Fruit fly (Drosophila melanogaster): Measurements from ENCODE around the gene CG6712.

The CG6712 gene

dm6 chr2L:12133275-12134124 lies 37.2 kb upstream of the CG6712 start, which contains the start of gene rho-6:
Gene rho-6, minus strand, starts transcription at chr2L:12133411.
- TF ChIP-seq CG18476 (GFP tag; optimal IDR thresholded peaks at IDR 0.05) = no peak
- peak; percentile 95 for TF ChIP-seq CG11504 (tag; optimal IDR thresholded peaks at IDR 0.05)
- TF ChIP-seq chn (GFP tag; optimal IDR thresholded peaks at IDR 0.05) = no peak
- TF ChIP-seq cato (GFP tag; optimal IDR thresholded peaks at IDR 0.05; ENCODE audit: borderline replicate concordance) = no peak
- TF ChIP-seq nmo (GFP tag; optimal IDR thresholded peaks at IDR 0.05) = no peak
- TF ChIP-seq pita (GFP tag; optimal IDR thresholded peaks at IDR 0.05) = peak; percentile 13
- no peak for TF ChIP-seq Hr3 (GFP tag; optimal IDR thresholded peaks at IDR 0.05)
- peak; percentile 93 for TF ChIP-seq CG3995 (GFP tag; optimal IDR thresholded peaks at IDR 0.05)
- TF ChIP-seq CG18262 (tag; optimal IDR thresholded peaks at IDR 0.05) = no peak
- TF ChIP-seq CG5180 (GFP tag; optimal IDR thresholded peaks at IDR 0.05) = peak; percentile 43
- peak; percentile 29 for TF ChIP-seq stwl (tag; optimal IDR thresholded peaks at IDR 0.05)
- peak; percentile 70 for TF ChIP-seq sens (GFP tag)
- no peak for TF ChIP-seq maf-S (GFP tag; optimal IDR thresholded peaks at IDR 0.05)
- TF ChIP-seq CG2199 (GFP tag; IDR thresholded peaks at IDR 0.05) = no peak
- no peak for TF ChIP-seq CG12104 (GFP tag; optimal IDR thresholded peaks at IDR 0.05)
- TF ChIP-seq eyg (GFP tag; optimal IDR thresholded peaks at IDR 0.05) = no peak
- peak; percentile 41 for TF ChIP-seq CTCF (GFP tag; optimal IDR thresholded peaks at IDR 0.05)

- TF ChIP-seq sens (GFP tag) (peak; percentile 85), TFAM (GFP tag; optimal IDR thresholded peaks at IDR 0.05) (no peak), lola (GFP tag; optimal IDR thresholded peaks at IDR 0.05) (peak in 1 of 3 experiments; percentile 17), CG5180 (GFP tag; optimal IDR thresholded peaks at IDR 0.05) (peak; percentile 79), nmo (GFP tag; optimal IDR thresholded peaks at IDR 0.05) (peak; percentile 6), B-H2 (GFP tag; optimal IDR thresholded peaks at IDR 0.05) (no peak), CG4424 (GFP tag; optimal IDR thresholded peaks at IDR 0.05) (peak; percentile 7), CG17361 (GFP tag; IDR thresholded peaks at IDR 0.05) (0 out of 3 replicates have a peak, but pooled peaks have one; percentile 42), CG9215 (GFP tag; IDR thresholded peaks at IDR 0.05) (no peak), CG11504 (tag; optimal IDR thresholded peaks at IDR 0.05) (peak; percentile 49)
These were observed 23.7 kb upstream of the CG6712 start for dm6 chr2L:12120000-12120399.

dm6 chr2L:12115809-12116208 lies 19.5 kb upstream of the CG6712 start:
- TF ChIP-seq CG31441 (GFP tag; IDR thresholded peaks at IDR 0.05) = 0 out of 2 replicates have a peak, but pooled peaks have one; percentile 31
- TF ChIP-seq Blimp-1 (GFP tag; optimal IDR thresholded peaks at IDR 0.05) = peak; percentile 37
- TF ChIP-seq ci (GFP tag; IDR thresholded peaks at IDR 0.05) = no peak
- no peak for TF ChIP-seq gsb (GFP tag; IDR thresholded peaks at IDR 0.05)
- peak; percentile 2 for TF ChIP-seq trem (tag; optimal IDR thresholded peaks at IDR 0.05)
- peak; percentile 21 for TF ChIP-seq nmo (GFP tag; optimal IDR thresholded peaks at IDR 0.05)
- no peak for TF ChIP-seq CG12391 (tag; optimal IDR thresholded peaks at IDR 0.05)
- peak; percentile 44 for TF ChIP-seq phol (tag; optimal IDR thresholded peaks at IDR 0.05)
- TF ChIP-seq CG10979 (tag; optimal IDR thresholded peaks at IDR 0.05) = peak; percentile 56
- TF ChIP-seq Abd-B (GFP tag; optimal IDR thresholded peaks at IDR 0.05) = peak; percentile 0
- TF ChIP-seq E2f2 (GFP tag; IDR thresholded peaks at IDR 0.05) = no peak
- TF ChIP-seq bsh (GFP tag; optimal IDR thresholded peaks at IDR 0.05) = peak in 1 of 2 experiments; percentile 12
- no peak for TF ChIP-seq BtbVII (GFP tag; optimal IDR thresholded peaks at IDR 0.05)
- peak; percentile 29 for TF ChIP-seq gem (tag; optimal IDR thresholded peaks at IDR 0.05)
- peak; percentile 36; the same call in 1 of the 3 replicates for TF ChIP-seq CG17361 (GFP tag; IDR thresholded peaks at IDR 0.05)
- no peak for TF ChIP-seq CG7745 (tag; optimal IDR thresholded peaks at IDR 0.05)
- TF ChIP-seq CG17829 (tag; optimal IDR thresholded peaks at IDR 0.05) = peak; percentile 13
- TF ChIP-seq CG11504 (tag; optimal IDR thresholded peaks at IDR 0.05) = peak; percentile 16
- peak; percentile 8 for TF ChIP-seq dmrt11E (tag; optimal IDR thresholded peaks at IDR 0.05)
- TF ChIP-seq lola (GFP tag; optimal IDR thresholded peaks at IDR 0.05) = peak in 1 of 3 experiments; percentile 31
- peak; percentile 33 for TF ChIP-seq CG14710 (tag; optimal IDR thresholded peaks at IDR 0.05)
- TF ChIP-seq CG12236 (GFP tag; optimal IDR thresholded peaks at IDR 0.05) = no peak
- TF ChIP-seq CG8388 (GFP tag; optimal IDR thresholded peaks at IDR 0.05) = peak; percentile 0
- TF ChIP-seq CG2712 (tag; optimal IDR thresholded peaks at IDR 0.05) = peak; percentile 61
- TF ChIP-seq CG10267 (tag; optimal IDR thresholded peaks at IDR 0.05) = peak; percentile 25
- no peak for TF ChIP-seq en (GFP tag; optimal IDR thresholded peaks at IDR 0.05)

Measured in whole organism, embryonic.